Fruit fly (Drosophila melanogaster) whole organism: ENCODE data around the gene CG33262.

Source experiments
- pan ChIP-seq: fragments of >200 bp; optimal IDR thresholded peaks from 2 replicates; lab custom pipeline; 2017
- psq ChIP-seq: fragments of >200 bp; optimal IDR thresholded peaks from 2 replicates; lab custom pipeline; 2017

- TF ChIP-seq pan (lab: Kevin White, UChicago) (no peak), psq (lab: Kevin White, UChicago) (no peak)
Observed at dm6 chr3L:13173737-13174136, 37.7 kb downstream of the CG33262 start.
